Worm (Caenorhabditis elegans): Measurements from ENCODE around the gene W02F12.8.
A peak's percentile ranks its signal among the peaks of the same experiment; 100 is the strongest.

W02F12.8 gene

DNA sequence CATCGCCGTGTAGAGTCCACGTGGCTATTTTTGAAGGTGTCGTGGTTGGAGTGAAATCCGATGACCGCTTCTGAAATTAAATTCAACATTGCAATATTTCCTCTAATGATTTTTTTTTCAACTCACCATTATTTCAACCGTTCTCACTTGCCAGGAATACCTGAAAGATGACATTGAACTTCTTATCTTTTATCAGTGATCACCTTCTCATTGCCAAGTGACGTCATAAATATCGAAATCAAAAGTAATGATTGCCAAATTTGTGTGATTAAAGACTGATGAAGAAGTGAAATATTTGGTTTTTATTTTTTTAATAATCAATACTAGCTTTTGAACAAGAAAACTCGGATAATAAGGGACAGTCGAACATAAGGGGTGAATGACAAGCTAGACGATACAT lies 12.2 kb upstream of the W02F12.8 start, which contains the start of gene W02F12.4 (continued):
- TF ChIP-seq Y75B8A.6 (GFP tag; IDR thresholded peaks at IDR 0.05): no peak
- no peak for TF ChIP-seq ztf-11 (tag; optimal IDR thresholded peaks at IDR 0.05)
- TF ChIP-seq F49E8.2 (tag; optimal IDR thresholded peaks at IDR 0.05; ENCODE audit: borderline replicate concordance): no peak
- TF ChIP-seq pqm-1 (tag; optimal IDR thresholded peaks at IDR 0.05): peak; percentile 84
- TF ChIP-seq zag-1 (tag; optimal IDR thresholded peaks at IDR 0.05): no peak
- no peak for TF ChIP-seq zfp-2 (tag; optimal IDR thresholded peaks at IDR 0.05)
- no peak for TF ChIP-seq ama-1 (optimal IDR thresholded peaks at IDR 0.05)
- TF ChIP-seq sdz-12 (GFP tag; optimal IDR thresholded peaks at IDR 0.05): no peak
- peak; percentile 39 for TF ChIP-seq mxl-3 (GFP tag; optimal IDR thresholded peaks at IDR 0.05)
- TF ChIP-seq mxl-2 (GFP tag; conservative IDR thresholded peaks at IDR 0.05): no peak
- no peak for TF ChIP-seq nhr-10 (tag; optimal IDR thresholded peaks at IDR 0.05)
- TF ChIP-seq dmd-9 (GFP tag; IDR thresholded peaks at IDR 0.05): no peak
- peak; percentile 28 for TF ChIP-seq nhr-6 (tag; optimal IDR thresholded peaks at IDR 0.05)
- TF ChIP-seq dmd-8 (GFP tag; IDR thresholded peaks at IDR 0.05): no peak
- TF ChIP-seq daf-19 (GFP tag; conservative IDR thresholded peaks at IDR 0.05): no peak
- TF ChIP-seq madf-9 (GFP tag; conservative IDR thresholded peaks at IDR 0.05): no peak
- TF ChIP-seq Y105C5A.15 (GFP tag; IDR thresholded peaks at IDR 0.05): no peak
- TF ChIP-seq lin-15B (tag; optimal IDR thresholded peaks at IDR 0.05): no peak
- TF ChIP-seq nhr-42 (GFP tag; IDR thresholded peaks at IDR 0.05): no peak
- peak; percentile 58 for TF ChIP-seq mep-1 (tag; optimal IDR thresholded peaks at IDR 0.05)
- TF ChIP-seq F26F4.8 (GFP tag; conservative IDR thresholded peaks at IDR 0.05): no peak
- peak in 1 of 2 experiments; percentile 48 for TF ChIP-seq lsy-2 (tag; optimal IDR thresholded peaks at IDR 0.05)
- no peak for TF ChIP-seq madf-5 (GFP tag; IDR thresholded peaks at IDR 0.05)
- no peak for TF ChIP-seq F44E2.7 (GFP tag; IDR thresholded peaks at IDR 0.05)
- no peak for TF ChIP-seq daf-8 (GFP tag; IDR thresholded peaks at IDR 0.05)
- no peak for TF ChIP-seq lin-13 (GFP tag; optimal IDR thresholded peaks at IDR 0.05)
- no peak for TF ChIP-seq gei-8 (GFP tag; optimal IDR thresholded peaks at IDR 0.05)
- TF ChIP-seq Y48G9A.11 (GFP tag; IDR thresholded peaks at IDR 0.05): no peak
- no peak for TF ChIP-seq lin-38 (GFP tag; IDR thresholded peaks at IDR 0.05)
- TF ChIP-seq zip-2 (tag; optimal IDR thresholded peaks at IDR 0.05): no peak
- TF ChIP-seq unc-130 (GFP tag; optimal IDR thresholded peaks at IDR 0.05): no peak
- 0 out of 2 replicates have a peak, but pooled peaks have one; percentile 7 for TF ChIP-seq php-3 (GFP tag; IDR thresholded peaks at IDR 0.05)
- no peak for TF ChIP-seq Y5F2A.4 (GFP tag; optimal IDR thresholded peaks at IDR 0.05)
- TF ChIP-seq dpl-1 (GFP tag; optimal IDR thresholded peaks at IDR 0.05): no peak
- TF ChIP-seq dmd-6 (GFP tag; IDR thresholded peaks at IDR 0.05): peak; percentile 76
- no peak for TF ChIP-seq vab-7 (GFP tag; IDR thresholded peaks at IDR 0.05)
- no peak for TF ChIP-seq F37D6.2 (tag; optimal IDR thresholded peaks at IDR 0.05)
- no peak for TF ChIP-seq unc-62 (GFP tag; optimal IDR thresholded peaks at IDR 0.05 in 1 of 2)
- no peak for TF ChIP-seq unc-62 (tag; optimal IDR thresholded peaks at IDR 0.05)
- TF ChIP-seq nhr-28 (tag; optimal IDR thresholded peaks at IDR 0.05): peak; percentile 66
- no peak for TF ChIP-seq nhr-41 (GFP tag; IDR thresholded peaks at IDR 0.05)
- TF ChIP-seq nhr-11 (tag; optimal IDR thresholded peaks at IDR 0.05): no peak
- no peak for TF ChIP-seq daf-12 (tag; optimal IDR thresholded peaks at IDR 0.05)
- peak; percentile 11 for TF ChIP-seq mes-2 (tag; optimal IDR thresholded peaks at IDR 0.05; ENCODE audit: poor library complexity, severe bottlenecking)
- no peak for TF ChIP-seq rbr-2 (tag; optimal IDR thresholded peaks at IDR 0.05)
- 0 out of 2 replicates have a peak, but pooled peaks have one; percentile 33 for TF ChIP-seq tra-1 (GFP tag; IDR thresholded peaks at IDR 0.05)
- TF ChIP-seq nhr-48 (tag; optimal IDR thresholded peaks at IDR 0.05): peak; percentile 6
- TF ChIP-seq hif-1 (tag; optimal IDR thresholded peaks at IDR 0.05): no peak
- TF ChIP-seq jun-1 (tag; optimal IDR thresholded peaks at IDR 0.05): no peak
- no peak for TF ChIP-seq snpc-1.2 (GFP tag; IDR thresholded peaks at IDR 0.05)
- TF ChIP-seq ztf-7 (tag; optimal IDR thresholded peaks at IDR 0.05): no peak
- TF ChIP-seq ceh-20 (GFP tag; IDR thresholded peaks at IDR 0.05): no peak
- no peak for TF ChIP-seq D1046.2 (GFP tag; IDR thresholded peaks at IDR 0.05)
